Fruit fly (Drosophila melanogaster) whole organism, embryonic: ENCODE data around the gene Hsp70Aa.

Source experiments
- Atf6 ChIP-seq: fragments of 200-800 bp; sonication (Bioruptor generic); IDR thresholded peaks from 2 replicates; pipeline ENCODE4 v1.3.6; 2022; ENCODE audit warnings: missing biosample characterization, missing genetic modification characterization
- CG10543 ChIP-seq: fragments of 200-800 bp; sonication (Bioruptor generic); optimal IDR thresholded peaks from 3 replicates; lab custom pipeline; 2017; ENCODE audit warnings: missing biosample characterization, mild to moderate bottlenecking, missing genetic modification characterization, moderate library complexity
- CG10565 ChIP-seq: fragments of 200-800 bp; sonication (Bioruptor generic); optimal IDR thresholded peaks from 3 replicates; lab custom pipeline; 2016; ENCODE audit warnings: missing biosample characterization, mild to moderate bottlenecking, missing genetic modification characterization
- CG11093 ChIP-seq: fragments of 200-800 bp; sonication (Bioruptor generic); IDR thresholded peaks from 3 replicates; pipeline ENCODE4 v1.3.6; 2022; ENCODE audit warnings: missing biosample characterization, missing genetic modification characterization
- CG12299 ChIP-seq: fragments of 200-800 bp; sonication (Bioruptor generic); optimal IDR thresholded peaks from 2 replicates; lab custom pipeline; 2018; ENCODE audit warnings: missing biosample characterization, mild to moderate bottlenecking, missing genetic modification characterization
- CG12659 ChIP-seq: fragments of 200-800 bp; sonication (Bioruptor generic); optimal IDR thresholded peaks from 3 replicates; lab custom pipeline; 2017; ENCODE audit warnings: mild to moderate bottlenecking, missing biosample characterization, missing genetic modification reagents, missing genetic modification characterization
- CG12744 ChIP-seq: fragments of 200-800 bp; sonication (Bioruptor generic); optimal IDR thresholded peaks from 2 replicates; lab custom pipeline; 2016; ENCODE audit warnings: missing biosample characterization, missing genetic modification characterization
- CG12942 ChIP-seq: fragments of 200-800 bp; sonication (Bioruptor generic); optimal IDR thresholded peaks from 3 replicates; lab custom pipeline; 2016; ENCODE audit warnings: missing biosample characterization, missing genetic modification characterization
- CG15073 ChIP-seq: fragments of 200-800 bp; sonication (Bioruptor generic); optimal IDR thresholded peaks from 2 replicates; lab custom pipeline; 2016; ENCODE audit warnings: missing biosample characterization, missing genetic modification characterization
- CG15269 ChIP-seq: fragments of 200-800 bp; sonication (Bioruptor generic); optimal IDR thresholded peaks from 2 replicates; lab custom pipeline; 2018; ENCODE audit warnings: missing biosample characterization, mild to moderate bottlenecking, missing genetic modification characterization, moderate library complexity
- CG15514 ChIP-seq: fragments of 200-800 bp; sonication (Bioruptor generic); optimal IDR thresholded peaks from 3 replicates; lab custom pipeline; 2017; ENCODE audit warnings: missing biosample characterization, missing genetic modification characterization, mild to moderate bottlenecking, moderate library complexity, missing genetic modification reagents
- CG15601 ChIP-seq: fragments of 200-800 bp; sonication (Bioruptor generic); optimal IDR thresholded peaks from 3 replicates; lab custom pipeline; 2019; ENCODE audit warnings: missing biosample characterization, mild to moderate bottlenecking, missing genetic modification characterization, moderate library complexity
- CG18599 ChIP-seq: fragments of 200-800 bp; sonication (Bioruptor generic); optimal IDR thresholded peaks from 3 replicates; lab custom pipeline; 2017; ENCODE audit warnings: missing biosample characterization, missing genetic modification characterization, mild to moderate bottlenecking, moderate library complexity, missing genetic modification reagents
- CG18619 ChIP-seq: fragments of 200-800 bp; sonication (Bioruptor generic); optimal IDR thresholded peaks from 3 replicates; lab custom pipeline; 2017; ENCODE audit warnings: missing biosample characterization, mild to moderate bottlenecking, missing genetic modification characterization
- CG2120 ChIP-seq: fragments of 200-800 bp; sonication (Bioruptor generic); optimal IDR thresholded peaks from 3 replicates; lab custom pipeline; 2016; ENCODE audit warnings: missing biosample characterization, missing genetic modification characterization
- CG31365 ChIP-seq: fragments of 200-800 bp; sonication (Bioruptor generic); optimal IDR thresholded peaks from 2 replicates; lab custom pipeline; 2018; ENCODE audit warnings: missing biosample characterization, mild to moderate bottlenecking, missing genetic modification characterization
- CG32532 ChIP-seq: fragments of 200-800 bp; sonication (Bioruptor generic); IDR thresholded peaks from 2 replicates; pipeline ENCODE4 v1.3.6; 2022; ENCODE audit warnings: missing biosample characterization, missing genetic modification characterization
- CG3726 ChIP-seq: fragments of 200-800 bp; sonication (Bioruptor generic); IDR thresholded peaks from 3 replicates; pipeline ENCODE4, ENCODE4 v1.3.6; 2022; ENCODE audit warnings: missing biosample characterization, missing genetic modification characterization
- CG42726 ChIP-seq: fragments of 200-800 bp; sonication (Bioruptor generic); IDR thresholded peaks from 2 replicates; pipeline ENCODE4 v1.3.6; 2022; ENCODE audit warnings: missing biosample characterization, missing genetic modification characterization; ENCODE audit not compliant: partially characterized antibody
- CG4617 ChIP-seq: fragments of 200-800 bp; sonication (Bioruptor generic); optimal IDR thresholded peaks from 3 replicates; lab custom pipeline; 2016; ENCODE audit warnings: missing biosample characterization, missing genetic modification characterization, borderline replicate concordance
- Dp ChIP-seq: fragments of 200-800 bp; sonication (Bioruptor generic); optimal IDR thresholded peaks from 2 replicates; lab custom pipeline; 2018; ENCODE audit warnings: missing biosample characterization, mild to moderate bottlenecking, missing genetic modification characterization, moderate library complexity
- Gug ChIP-seq: fragments of 200-800 bp; sonication (Bioruptor generic); IDR thresholded peaks from 4 replicates; pipeline ENCODE4 v1.3.6; 2022; ENCODE audit warnings: missing biosample characterization, missing genetic modification characterization
- Hey ChIP-seq: fragments of 200-800 bp; sonication (Bioruptor generic); optimal IDR thresholded peaks from 3 replicates; lab custom pipeline; 2018; ENCODE audit warnings: missing biosample characterization, mild to moderate bottlenecking, missing genetic modification characterization
- Lim3 ChIP-seq: fragments of 200-800 bp; sonication (Bioruptor generic); IDR thresholded peaks from 2 replicates; pipeline ENCODE4 v1.3.6; 2022; ENCODE audit warnings: missing biosample characterization, missing genetic modification characterization
- Meics ChIP-seq: fragments of 200-800 bp; sonication (Bioruptor generic); optimal IDR thresholded peaks from 2 replicates; lab custom pipeline; 2017; ENCODE audit warnings: missing biosample characterization, mild to moderate bottlenecking, missing genetic modification characterization
- NC2α ChIP-seq: fragments of 200-800 bp; sonication (Bioruptor generic); optimal IDR thresholded peaks from 2 replicates; lab custom pipeline; 2016; ENCODE audit warnings: missing biosample characterization, missing genetic modification characterization
- Optix ChIP-seq: fragments of 200-800 bp; sonication (Bioruptor generic); IDR thresholded peaks from 3 replicates; pipeline ENCODE4 v1.3.6; 2022; ENCODE audit warnings: missing biosample characterization, missing genetic modification characterization
- Poxn ChIP-seq: fragments of 200-800 bp; sonication (Bioruptor generic); IDR thresholded peaks from 2 replicates; pipeline ENCODE4 v1.3.6; 2022; ENCODE audit warnings: missing biosample characterization, missing genetic modification characterization
- Sry-δ ChIP-seq: fragments of 200-800 bp; sonication (Bioruptor generic); optimal IDR thresholded peaks from 2 replicates; lab custom pipeline; 2016; ENCODE audit warnings: missing biosample characterization, missing genetic modification characterization
- dmrt11E ChIP-seq: fragments of 200-800 bp; sonication (Bioruptor generic); optimal IDR thresholded peaks from 3 replicates; lab custom pipeline; 2018; ENCODE audit warnings: missing biosample characterization, mild to moderate bottlenecking, missing genetic modification characterization, moderate library complexity
- en ChIP-seq: fragments of 200-800 bp; sonication (Bioruptor generic); optimal IDR thresholded peaks from 2 replicates; lab custom pipeline; 2016; ENCODE audit warnings: missing biosample characterization, missing genetic modification characterization
- exex ChIP-seq: fragments of 200-800 bp; sonication (Bioruptor generic); optimal IDR thresholded peaks from 4 replicates; lab custom pipeline; 2018; ENCODE audit warnings: missing biosample characterization, mild to moderate bottlenecking, missing genetic modification characterization, moderate library complexity
- gsb ChIP-seq: fragments of 200-800 bp; sonication (Bioruptor generic); IDR thresholded peaks from 2 replicates; pipeline ENCODE4 v1.3.6; 2022; ENCODE audit warnings: missing biosample characterization, missing genetic modification characterization
- gt ChIP-seq: fragments of 200-800 bp; sonication (Bioruptor generic); IDR thresholded peaks from 2 replicates; pipeline ENCODE4 v1.3.6; 2022; ENCODE audit warnings: missing biosample characterization, missing genetic modification characterization
- hbn ChIP-seq: fragments of 200-800 bp; sonication (Bioruptor generic); IDR thresholded peaks from 2 replicates; pipeline ENCODE4 v1.3.6; 2022; ENCODE audit warnings: missing biosample characterization, missing genetic modification characterization; ENCODE audit not compliant: partially characterized antibody
- her ChIP-seq: fragments of 200-800 bp; sonication (Bioruptor generic); optimal IDR thresholded peaks from 2 replicates; lab custom pipeline; 2016; ENCODE audit warnings: missing biosample characterization, missing genetic modification characterization
- hth ChIP-seq: fragments of >200 bp; optimal IDR thresholded peaks from 2 replicates; lab custom pipeline; 2017; ENCODE audit warnings: inconsistent platforms
- ind ChIP-seq: fragments of 200-800 bp; sonication (Bioruptor generic); optimal IDR thresholded peaks from 3 replicates; lab custom pipeline; 2016; ENCODE audit warnings: missing biosample characterization, missing genetic modification characterization
- lbe ChIP-seq: fragments of 200-800 bp; sonication (Bioruptor generic); optimal IDR thresholded peaks from 2 replicates; lab custom pipeline; 2016; ENCODE audit warnings: missing biosample characterization, mild to moderate bottlenecking, missing genetic modification characterization
- peb ChIP-seq: fragments of 200-800 bp; sonication (Bioruptor generic); IDR thresholded peaks from 2 replicates; pipeline ENCODE4 v1.3.6; 2022; ENCODE audit warnings: missing biosample characterization, missing genetic modification characterization
- phol ChIP-seq: fragments of 200-800 bp; sonication (Bioruptor generic); optimal IDR thresholded peaks from 3 replicates; lab custom pipeline; 2018; ENCODE audit warnings: missing biosample characterization, mild to moderate bottlenecking, missing genetic modification characterization, moderate library complexity
- pnt ChIP-seq: fragments of 200-800 bp; sonication (Bioruptor generic); optimal IDR thresholded peaks from 3 replicates; lab custom pipeline; 2016; ENCODE audit warnings: missing biosample characterization, missing genetic modification characterization
- rib ChIP-seq: fragments of 200-800 bp; sonication (Bioruptor generic); IDR thresholded peaks from 2 replicates; pipeline ENCODE4 v1.3.6; 2022; ENCODE audit warnings: missing biosample characterization, missing genetic modification characterization
- schlank ChIP-seq: fragments of 200-800 bp; sonication (Bioruptor generic); optimal IDR thresholded peaks from 2 replicates; lab custom pipeline; 2018; ENCODE audit warnings: missing biosample characterization, mild to moderate bottlenecking, missing genetic modification characterization
- ttk ChIP-seq: fragments of 200-800 bp; sonication (Bioruptor generic); IDR thresholded peaks from 2 replicates; pipeline ENCODE4 v2.1.2; 2022; ENCODE audit warnings: missing biosample characterization, missing genetic modification characterization
- vnd ChIP-seq: fragments of 200-800 bp; sonication (Bioruptor generic); IDR thresholded peaks from 3 replicates; pipeline ENCODE4 v1.3.6; 2022; ENCODE audit warnings: missing biosample characterization, missing genetic modification characterization; ENCODE audit not compliant: partially characterized antibody
- zf30C ChIP-seq: fragments of 200-800 bp; sonication (Bioruptor generic); optimal IDR thresholded peaks from 3 replicates; lab custom pipeline; 2018; ENCODE audit warnings: missing biosample characterization, mild to moderate bottlenecking, missing genetic modification characterization

The Hsp70Aa gene

dm6 chr3R:11968030-11968753, 11.8 kb upstream of the Hsp70Aa start (continued):
- TF ChIP-seq CG10543 (GFP tag; lab: Kevin White, UChicago): peak; percentile 70

- TF ChIP-seq CG2120 (GFP tag; lab: Kevin White, UChicago) (peak; percentile 50), CG15514 (GFP tag; lab: Kevin White, UChicago) (peak; percentile 69), lbe (GFP tag; lab: Kevin White, UChicago) (peak; percentile 32), CG18619 (GFP tag; lab: Kevin White, UChicago) (no peak), CG3726 (GFP tag; lab: Robert Waterston, UW) (no peak), CG15269 (tag; lab: Kevin White, UChicago) (no peak), CG15073 (no peak), vnd (GFP tag; lab: Robert Waterston, UW) (peak; percentile 98), Meics (no peak), CG11093 (GFP tag; lab: Robert Waterston, UW) (no peak), ind (GFP tag; lab: Kevin White, UChicago) (no peak), rib (GFP tag; lab: Robert Waterston, UW) (no peak), CG12942 (GFP tag; lab: Kevin White, UChicago) (no peak), ttk (GFP tag; lab: Robert Waterston, UW) (no peak), CG10565 (GFP tag; lab: Kevin White, UChicago) (no peak), CG12299 (peak; percentile 24), CG32532 (GFP tag; lab: Robert Waterston, UW) (no peak), hbn (GFP tag; lab: Robert Waterston, UW) (peak; percentile 98), Lim3 (GFP tag; lab: Robert Waterston, UW) (no peak), Optix (GFP tag; lab: Robert Waterston, UW) (no peak), CG18599 (GFP tag; lab: Kevin White, UChicago) (no peak), CG42726 (GFP tag; lab: Robert Waterston, UW) (peak; percentile 97), pnt (no peak), gsb (GFP tag; lab: Robert Waterston, UW) (no peak), hth (no peak), zf30C (GFP tag; lab: Kevin White, UChicago) (no peak), CG12659 (GFP tag; lab: Kevin White, UChicago) (peak; percentile 83), gt (GFP tag; lab: Robert Waterston, UW) (no peak), Hey (tag; lab: Kevin White, UChicago) (no peak), Poxn (GFP tag; lab: Robert Waterston, UW) (no peak), Atf6 (GFP tag; lab: Robert Waterston, UW) (no peak), dmrt11E (tag; lab: Kevin White, UChicago) (peak; percentile 8), peb (GFP tag; lab: Robert Waterston, UW) (no peak), CG4617 (GFP tag; lab: Kevin White, UChicago) (peak; percentile 65), phol (tag; lab: Kevin White, UChicago) (peak; percentile 70), CG12744 (GFP tag; lab: Kevin White, UChicago) (no peak), Dp (GFP tag; lab: Kevin White, UChicago) (peak; percentile 76), CG15601 (tag; lab: Kevin White, UChicago) (peak; percentile 53), her (GFP tag; lab: Kevin White, UChicago) (no peak), CG31365 (tag; lab: Kevin White, UChicago) (no peak), exex (tag; lab: Kevin White, UChicago) (no peak), NC2α (GFP tag; lab: Kevin White, UChicago) (no peak), en (GFP tag; lab: Kevin White, UChicago) (no peak), Gug (GFP tag; lab: Robert Waterston, UW) (no peak), schlank (no peak), Sry-δ (peak; percentile 93)
These were observed 11.1 kb upstream of the Hsp70Aa start, which contains the start of the genes CG12213 and GC1 for dm6 chr3R:11967262-11968029. TSS of gene CG12213 (minus strand) at chr3R:11967691. TSS of gene GC1 (plus strand) at chr3R:11967708.
